Fruit fly (Drosophila melanogaster) Kc167 (cell line): Measurements from ENCODE around the gene Dis3.

Experiments used
- Myc ChIP-seq: fragments of >200 bp; optimal IDR thresholded peaks from 2 replicates; lab custom pipeline; 2017; ENCODE audit warnings: missing external identifiers
- Sin3A ChIP-seq: fragments of >200 bp; optimal IDR thresholded peaks from 2 replicates; lab custom pipeline; 2018; ENCODE audit warnings: missing external identifiers
- h ChIP-seq: fragments of >200 bp; optimal IDR thresholded peaks from 3 replicates; lab custom pipeline; 2018; ENCODE audit warnings: missing external identifiers
- insv ChIP-seq: fragments of >200 bp; optimal IDR thresholded peaks from 3 replicates; lab custom pipeline; 2018; ENCODE audit warnings: missing external identifiers
- psq ChIP-seq: fragments of >200 bp; optimal IDR thresholded peaks from 2 replicates; lab custom pipeline; 2017; ENCODE audit warnings: missing external identifiers
- ttk ChIP-seq: sonication (Bioruptor generic); optimal IDR thresholded peaks from 2 replicates; lab custom pipeline; 2017; ENCODE audit warnings: missing external identifiers

Gene Dis3

dm6 chr3R:24296913-24297312, 36.3 kb upstream of the Dis3 start:
- TF ChIP-seq h: no peak
- TF ChIP-seq ttk: no peak
- TF ChIP-seq Sin3A (lab: Kevin White, UChicago): no peak
- TF ChIP-seq Myc (lab: Kevin White, UChicago): no peak
- TF ChIP-seq insv: no peak
- no peak for TF ChIP-seq psq (lab: Kevin White, UChicago)

- no peak for TF ChIP-seq h
- no peak for TF ChIP-seq ttk
- TF ChIP-seq insv: no peak
- no peak for TF ChIP-seq Myc (lab: Kevin White, UChicago)
- no peak for TF ChIP-seq psq (lab: Kevin White, UChicago)
- no peak for TF ChIP-seq Sin3A (lab: Kevin White, UChicago)
Measured at dm6 chr3R:24297444-24298146, 35.6 kb upstream of the Dis3 start.

DNA sequence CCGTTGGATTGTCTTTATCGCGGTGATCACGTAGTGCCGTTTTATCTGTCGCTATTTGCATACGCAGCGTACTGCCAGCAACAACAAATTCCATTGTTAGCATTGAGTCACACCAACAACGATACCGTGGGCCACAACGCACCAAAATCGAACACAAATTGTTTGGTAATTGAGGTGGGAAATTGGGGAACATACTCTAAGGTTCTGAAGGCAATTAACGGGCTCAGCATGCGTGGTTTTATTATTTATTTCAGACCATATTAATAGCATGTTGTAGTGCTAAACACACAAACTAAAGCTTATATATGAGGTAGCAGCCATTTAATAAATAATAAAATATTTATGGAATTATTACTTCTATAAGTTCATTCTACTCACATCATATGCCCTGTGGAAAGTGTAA, 34.7 kb upstream of the Dis3 start:
- TF ChIP-seq ttk: no peak
- TF ChIP-seq psq (lab: Kevin White, UChicago): no peak
- no peak for TF ChIP-seq Sin3A (lab: Kevin White, UChicago)
- TF ChIP-seq h: no peak
- TF ChIP-seq Myc (lab: Kevin White, UChicago): no peak
- TF ChIP-seq insv: no peak

DNA sequence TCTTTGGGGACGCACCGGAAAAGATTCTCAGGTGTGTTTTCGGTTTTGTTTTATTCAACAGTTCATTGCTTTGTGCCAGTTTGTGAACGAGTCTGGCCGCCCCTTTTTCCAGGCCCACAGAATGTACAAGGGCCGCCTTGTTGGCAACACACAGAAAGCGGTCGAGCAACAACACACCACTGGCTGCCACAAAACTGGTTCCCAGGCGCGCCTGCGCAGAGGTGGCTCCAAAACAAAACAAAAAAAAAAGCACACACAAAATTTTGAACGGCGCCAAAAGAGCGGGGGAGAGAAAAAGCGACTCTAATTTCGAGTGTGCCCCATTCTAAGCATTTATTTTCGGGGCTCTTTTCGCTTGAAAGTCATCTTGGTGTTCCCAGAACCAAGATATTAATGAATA, 34.1 kb upstream of the Dis3 start:
- TF ChIP-seq insv: no peak
- no peak for TF ChIP-seq Sin3A (lab: Kevin White, UChicago)
- TF ChIP-seq ttk: no peak
- no peak for TF ChIP-seq h
- no peak for TF ChIP-seq psq (lab: Kevin White, UChicago)
- TF ChIP-seq Myc (lab: Kevin White, UChicago): no peak

dm6 chr3R:24301520-24301919, 31.7 kb upstream of the Dis3 start:
- TF ChIP-seq psq (lab: Kevin White, UChicago): no peak
- no peak for TF ChIP-seq Myc (lab: Kevin White, UChicago)
- TF ChIP-seq Sin3A (lab: Kevin White, UChicago): no peak
- no peak for TF ChIP-seq insv
- TF ChIP-seq ttk: no peak
- no peak for TF ChIP-seq h

DNA sequence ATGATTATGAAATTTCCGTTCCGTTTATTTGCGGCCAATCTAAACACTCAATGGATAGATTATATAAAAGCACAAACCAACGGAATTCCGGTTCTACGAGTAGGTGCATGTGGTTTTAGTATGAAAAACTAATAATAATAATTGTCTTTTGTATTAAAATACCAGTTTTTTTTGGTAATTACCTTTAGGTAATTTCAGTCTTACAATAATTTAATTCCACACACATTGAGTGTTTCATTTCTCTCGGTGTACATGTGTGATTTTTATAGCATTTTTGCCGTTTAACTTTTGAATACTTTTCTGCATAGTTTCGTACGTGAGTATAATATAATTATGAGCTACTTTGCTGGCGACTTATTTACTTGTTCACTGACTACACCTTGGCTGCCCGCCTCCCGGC, 30.2 kb upstream of the Dis3 start:
- no peak for TF ChIP-seq Sin3A (lab: Kevin White, UChicago)

- no peak for TF ChIP-seq ttk
- TF ChIP-seq Sin3A (lab: Kevin White, UChicago): no peak
- no peak for TF ChIP-seq Myc (lab: Kevin White, UChicago)
- no peak for TF ChIP-seq insv
- no peak for TF ChIP-seq h
- no peak for TF ChIP-seq psq (lab: Kevin White, UChicago)
Measured at dm6 chr3R:24318217-24319082, 14.8 kb upstream of the Dis3 start, which contains the start of the genes Nab2 and BRWD3. Gene Nab2, minus strand, starts transcription at chr3R:24318419. Gene BRWD3, plus strand, starts transcription at chr3R:24319000.

DNA sequence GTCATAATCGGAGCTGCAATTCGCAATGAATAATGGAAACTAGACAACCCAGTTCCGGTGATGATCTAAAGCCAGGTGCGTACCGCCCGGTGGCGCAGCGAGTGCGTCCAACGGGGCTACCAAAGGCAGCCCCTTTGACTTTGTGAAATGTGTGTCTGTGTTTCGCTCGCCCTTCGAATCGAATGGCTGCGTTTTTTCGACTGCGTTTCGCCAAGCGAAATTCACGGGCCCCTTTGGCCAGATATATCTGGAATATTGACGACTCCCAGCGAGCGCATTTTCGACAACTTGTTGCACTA, 14.2 kb upstream of the Dis3 start:
- TF ChIP-seq Myc (lab: Kevin White, UChicago) (no peak), insv (no peak), psq (lab: Kevin White, UChicago) (no peak), h (no peak), ttk (no peak), Sin3A (lab: Kevin White, UChicago) (no peak)

- TF ChIP-seq Sin3A (lab: Kevin White, UChicago) (no peak), Myc (lab: Kevin White, UChicago) (no peak), psq (lab: Kevin White, UChicago) (no peak), h (no peak), insv (no peak), ttk (no peak)
Measured at dm6 chr3R:24319632-24320341, 13.4 kb upstream of the Dis3 start.

dm6 chr3R:24320342-24320711, 12.9 kb upstream of the Dis3 start:
- TF ChIP-seq insv (no peak), ttk (no peak), psq (lab: Kevin White, UChicago) (no peak), h (no peak), Sin3A (lab: Kevin White, UChicago) (no peak), Myc (lab: Kevin White, UChicago) (no peak)

dm6 chr3R:24336622-24337021, 3.4 kb downstream of the Dis3 start, which contains the start of gene CG6432:
Gene CG6432, plus strand, starts transcription at chr3R:24336922.
- TF ChIP-seq Sin3A (lab: Kevin White, UChicago): no peak
- no peak for TF ChIP-seq psq (lab: Kevin White, UChicago)
- TF ChIP-seq ttk: no peak
- no peak for TF ChIP-seq insv
- TF ChIP-seq Myc (lab: Kevin White, UChicago): no peak
- no peak for TF ChIP-seq h

- TF ChIP-seq Myc (lab: Kevin White, UChicago) (no peak), insv (no peak)
Measured at dm6 chr3R:24341251-24341650, 8.0 kb downstream of the Dis3 start, which contains the start of gene Ms. Gene Ms, plus strand, starts transcription at chr3R:24341551.
